Worm (Caenorhabditis elegans) whole organism, L2 larva: ENCODE data around the gene nhr-243.

Experiments used
- F13H6.1 ChIP-seq: sonication (generic microtip); optimal IDR thresholded peaks from 2 replicates; lab custom pipeline; 2016; ENCODE audit warnings: missing genetic modification characterization, missing compliant biosample characterization
- R02D3.7 ChIP-seq: fragments of 150-350 bp; optimal IDR thresholded peaks from 2 replicates; lab custom pipeline; 2014; ENCODE audit warnings: missing biosample characterization, missing genetic modification characterization
- Y55F3AM.14 ChIP-seq: fragments of 200-800 bp; sonication (Bioruptor generic); optimal IDR thresholded peaks from 2 replicates; lab custom pipeline; 2018; ENCODE audit warnings: mild to moderate bottlenecking, missing genetic modification characterization, missing compliant biosample characterization
- ZK546.5 ChIP-seq: sonication (generic microtip); optimal IDR thresholded peaks from 2 replicates; lab custom pipeline; 2017; ENCODE audit warnings: missing biosample characterization, missing genetic modification characterization
- alr-1 ChIP-seq: fragments of 150-350 bp; optimal IDR thresholded peaks from 2 replicates; lab custom pipeline; 2014; ENCODE audit warnings: missing biosample characterization, missing genetic modification characterization
- aly-2 ChIP-seq: fragments of 150-350 bp; optimal IDR thresholded peaks from 2 replicates; lab custom pipeline; 2014; ENCODE audit warnings: missing biosample characterization, missing genetic modification characterization
- ceh-16 ChIP-seq: fragments of 150-350 bp; optimal IDR thresholded peaks from 2 replicates; lab custom pipeline; 2014; ENCODE audit warnings: missing biosample characterization, missing genetic modification characterization
- ceh-82 ChIP-seq: fragments of 150-350 bp; optimal IDR thresholded peaks from 2 replicates; lab custom pipeline; 2014; ENCODE audit warnings: missing biosample characterization, missing genetic modification characterization
- crh-2 ChIP-seq: sonication (generic microtip); optimal IDR thresholded peaks from 2 replicates; lab custom pipeline; 2017; ENCODE audit warnings: missing biosample characterization, missing genetic modification characterization
- dmd-4 ChIP-seq: sonication (generic microtip); optimal IDR thresholded peaks from 2 replicates; lab custom pipeline; 2017; ENCODE audit warnings: missing biosample characterization, missing genetic modification characterization
- egl-27 ChIP-seq: sonication (generic microtip); optimal IDR thresholded peaks from 3 replicates; lab custom pipeline; 2017; ENCODE audit warnings: missing biosample characterization, missing genetic modification reagents, missing genetic modification characterization
- elt-1 ChIP-seq: fragments of 150-350 bp; optimal IDR thresholded peaks from 2 replicates; lab custom pipeline; 2014; ENCODE audit warnings: missing biosample characterization, missing genetic modification characterization
- fos-1 ChIP-seq: fragments of 150-350 bp; optimal IDR thresholded peaks from 2 replicates; lab custom pipeline; 2014; ENCODE audit warnings: missing biosample characterization, missing genetic modification characterization
- gmeb-1 ChIP-seq: fragments of 150-350 bp; optimal IDR thresholded peaks from 2 replicates; lab custom pipeline; 2014; ENCODE audit warnings: missing biosample characterization, missing genetic modification characterization
- lin-11 ChIP-seq: fragments of 150-350 bp; sonication (generic microtip); optimal IDR thresholded peaks from 2 replicates; lab custom pipeline; 2014; ENCODE audit warnings: missing biosample characterization, missing genetic modification characterization, inconsistent platforms, mixed read lengths
- lsy-2 ChIP-seq, 2 experiments: fragments of 150-350 bp in 1 of 2; sonication (generic microtip) in 1 of 2; optimal IDR thresholded peaks; 2 replicates each; lab custom pipeline; 2014 to 2017; ENCODE audit warnings: missing biosample characterization in 2 of 2, missing genetic modification characterization in 2 of 2
- mab-5 ChIP-seq: fragments of 150-350 bp; optimal IDR thresholded peaks from 2 replicates; lab custom pipeline; 2014; ENCODE audit warnings: missing biosample characterization, missing genetic modification characterization
- mbf-1 ChIP-seq: sonication (generic microtip); optimal IDR thresholded peaks from 2 replicates; lab custom pipeline; 2017; ENCODE audit warnings: missing biosample characterization, missing genetic modification characterization
- mdl-1 ChIP-seq, 2 experiments: fragments of 150-350 bp in 1 of 2; sonication (generic microtip) in 1 of 2; optimal IDR thresholded peaks; 2 replicates each; lab custom pipeline; 2017; ENCODE audit warnings: missing biosample characterization in 2 of 2, missing genetic modification characterization in 2 of 2
- nhr-10 ChIP-seq: sonication (generic microtip); optimal IDR thresholded peaks from 2 replicates; lab custom pipeline; 2017; ENCODE audit warnings: missing biosample characterization, missing genetic modification characterization
- nhr-12 ChIP-seq: fragments of 150-350 bp; optimal IDR thresholded peaks from 2 replicates; lab custom pipeline; 2014; ENCODE audit warnings: missing biosample characterization, missing genetic modification characterization
- nhr-129 ChIP-seq: fragments of 150-350 bp; optimal IDR thresholded peaks from 2 replicates; lab custom pipeline; 2014; ENCODE audit warnings: missing biosample characterization, missing genetic modification characterization
- nhr-21 ChIP-seq: fragments of 150-350 bp; optimal IDR thresholded peaks from 2 replicates; lab custom pipeline; 2014; ENCODE audit warnings: missing biosample characterization, missing genetic modification characterization
- nhr-23 ChIP-seq: fragments of 150-350 bp; optimal IDR thresholded peaks from 2 replicates; lab custom pipeline; 2014; ENCODE audit warnings: missing biosample characterization, missing genetic modification reagents, missing genetic modification characterization
- nhr-25 ChIP-seq: fragments of 150-350 bp; sonication (generic microtip); optimal IDR thresholded peaks from 3 replicates; lab custom pipeline; 2014; ENCODE audit warnings: missing biosample characterization, missing genetic modification characterization
- nhr-6 ChIP-seq: fragments of 150-350 bp; optimal IDR thresholded peaks from 2 replicates; lab custom pipeline; 2014; ENCODE audit warnings: missing biosample characterization, missing genetic modification characterization
- nhr-77 ChIP-seq: fragments of 150-350 bp; optimal IDR thresholded peaks from 2 replicates; lab custom pipeline; 2014; ENCODE audit warnings: missing biosample characterization, missing genetic modification characterization
- sem-4 ChIP-seq: fragments of 150-350 bp; optimal IDR thresholded peaks from 2 replicates; lab custom pipeline; 2014; ENCODE audit warnings: missing biosample characterization, missing genetic modification reagents, missing genetic modification characterization
- skn-1 ChIP-seq: sonication (generic microtip); optimal IDR thresholded peaks from 2 replicates; lab custom pipeline; 2017; ENCODE audit warnings: missing biosample characterization, missing genetic modification characterization
- sma-9 ChIP-seq, 2 experiments: fragments of 150-350 bp in 1 of 2; sonication (generic microtip) in 1 of 2; optimal IDR thresholded peaks; 2 replicates each; lab custom pipeline; 2014 to 2016; ENCODE audit warnings: missing genetic modification characterization in 2 of 2, mild to moderate bottlenecking in 1 of 2, missing biosample characterization in 1 of 2, missing compliant biosample characterization in 1 of 2, missing genetic modification reagents in 1 of 2, moderate library complexity in 1 of 2
- snpc-4 ChIP-seq: fragments of 150-350 bp; optimal IDR thresholded peaks from 2 replicates; lab custom pipeline; 2014; ENCODE audit warnings: missing biosample characterization, missing genetic modification characterization
- unc-39 ChIP-seq: fragments of 150-350 bp; optimal IDR thresholded peaks from 2 replicates; lab custom pipeline; 2014; ENCODE audit warnings: missing biosample characterization, missing genetic modification characterization
- unc-62 ChIP-seq: fragments of 150-350 bp; optimal IDR thresholded peaks from 2 replicates; lab custom pipeline; 2014; ENCODE audit warnings: missing biosample characterization, missing genetic modification reagents, missing genetic modification characterization
- zag-1 ChIP-seq: fragments of 150-350 bp; optimal IDR thresholded peaks from 2 replicates; lab custom pipeline; 2014; ENCODE audit warnings: missing biosample characterization, missing genetic modification characterization
- ztf-1 ChIP-seq: fragments of 200-800 bp; sonication (Bioruptor generic); conservative IDR thresholded peaks from 2 replicates; pipeline ENCODE4 v1.3.6; 2022; ENCODE audit warnings: missing genetic modification characterization, missing compliant biosample characterization

Gene nhr-243

DNA sequence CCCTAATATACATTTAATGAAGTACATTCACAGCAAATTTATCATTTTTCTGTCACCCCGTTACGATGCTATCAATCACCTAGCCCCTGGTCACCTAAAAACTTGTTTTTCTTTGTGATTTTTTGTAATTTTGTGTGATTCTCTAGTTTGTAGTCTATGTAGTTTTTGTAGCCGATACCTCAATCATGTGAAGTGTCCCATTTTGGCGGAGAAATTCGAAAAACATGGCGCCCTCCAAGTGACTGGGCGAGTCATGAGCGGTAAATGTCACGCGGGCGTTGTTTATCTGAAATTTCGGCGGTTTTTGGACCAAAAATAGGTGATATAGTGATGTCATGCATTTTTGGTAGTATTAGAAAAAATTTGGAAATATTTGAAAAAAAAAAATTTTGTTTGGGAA lies 30.4 kb upstream of the nhr-243 start:
- TF ChIP-seq gmeb-1 (tag; lab: Kevin White, UChicago) (no peak), Y55F3AM.14 (GFP tag; lab: Kevin White, UChicago) (no peak), sem-4 (no peak), elt-1 (tag; lab: Kevin White, UChicago) (no peak), dmd-4 (no peak), ZK546.5 (tag; lab: Kevin White, UChicago) (no peak), fos-1 (tag; lab: Kevin White, UChicago) (no peak), ztf-1 (no peak), R02D3.7 (tag; lab: Kevin White, UChicago) (no peak), sma-9 (GFP tag; optimal IDR thresholded peaks at IDR 0.05; lab: Kevin White, UChicago) (no peak), sma-9 (tag; optimal IDR thresholded peaks at IDR 0.05; lab: Kevin White, UChicago) (no peak), nhr-23 (tag; lab: Kevin White, UChicago) (no peak), unc-39 (tag; lab: Kevin White, UChicago) (no peak), nhr-25 (tag; lab: Kevin White, UChicago) (no peak)

ce11 chrV:18917396-18917795 lies 17.1 kb upstream of the nhr-243 start:
- TF ChIP-seq ceh-16 (tag; lab: Kevin White, UChicago) (no peak), nhr-77 (no peak), lsy-2 (tag; optimal IDR thresholded peaks at IDR 0.05; lab: Kevin White, UChicago) (no peak), aly-2 (no peak), Y55F3AM.14 (GFP tag; lab: Kevin White, UChicago) (no peak), snpc-4 (tag; lab: Kevin White, UChicago) (no peak), nhr-25 (tag; lab: Kevin White, UChicago) (no peak), sem-4 (no peak), nhr-21 (tag; lab: Kevin White, UChicago) (no peak), gmeb-1 (tag; lab: Kevin White, UChicago) (no peak), F13H6.1 (tag; lab: Kevin White, UChicago) (no peak), lin-11 (tag; lab: Kevin White, UChicago) (no peak), mab-5 (no peak), nhr-6 (no peak)

DNA sequence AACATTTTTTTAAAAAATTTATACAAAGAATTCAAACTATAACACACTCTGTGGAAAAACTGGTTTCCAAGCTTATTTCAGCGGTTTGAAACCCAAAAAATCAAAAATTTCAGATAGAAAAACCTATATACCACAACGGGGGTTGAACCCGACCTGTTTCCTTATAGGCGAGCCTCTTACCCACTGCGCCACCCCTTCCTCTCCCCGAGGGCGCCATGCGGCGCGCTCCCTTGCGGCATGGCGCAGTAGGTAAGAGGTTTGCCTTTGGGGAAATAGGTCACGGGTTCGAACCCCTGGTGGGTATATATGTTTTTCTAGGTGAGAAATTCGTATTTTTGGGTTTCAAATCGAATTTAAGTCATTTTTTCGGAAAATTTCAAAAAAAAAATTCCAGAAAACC lies 12.8 kb upstream of the nhr-243 start:
- no peak for TF ChIP-seq aly-2
- no peak for TF ChIP-seq unc-39 (tag; lab: Kevin White, UChicago)
- no peak for TF ChIP-seq nhr-10 (tag; lab: Kevin White, UChicago)
- no peak for TF ChIP-seq alr-1
- TF ChIP-seq mbf-1 (tag; lab: Kevin White, UChicago): no peak
- TF ChIP-seq dmd-4: no peak
- TF ChIP-seq unc-62 (GFP tag; lab: Kevin White, UChicago): no peak
- TF ChIP-seq, all 48 proteins: peak for 0

- TF ChIP-seq F13H6.1 (tag; lab: Kevin White, UChicago) (no peak), alr-1 (no peak), ceh-82 (tag; lab: Kevin White, UChicago) (no peak), sem-4 (no peak), skn-1 (tag; lab: Kevin White, UChicago) (no peak), nhr-77 (no peak), lsy-2 (tag; optimal IDR thresholded peaks at IDR 0.05; lab: Kevin White, UChicago) (no peak), ceh-16 (tag; lab: Kevin White, UChicago) (no peak), sma-9 (GFP tag; optimal IDR thresholded peaks at IDR 0.05; lab: Kevin White, UChicago) (no peak), sma-9 (tag; optimal IDR thresholded peaks at IDR 0.05; lab: Kevin White, UChicago) (no peak), nhr-12 (tag; lab: Kevin White, UChicago) (no peak), mdl-1 (tag; optimal IDR thresholded peaks at IDR 0.05; lab: Kevin White, UChicago) (no peak), unc-39 (tag; lab: Kevin White, UChicago) (no peak), aly-2 (no peak), crh-2 (tag; lab: Kevin White, UChicago) (no peak), unc-62 (GFP tag; lab: Kevin White, UChicago) (no peak), egl-27 (tag; lab: Kevin White, UChicago) (no peak), zag-1 (tag; lab: Kevin White, UChicago) (no peak), nhr-129 (no peak), mab-5 (no peak), nhr-25 (tag; lab: Kevin White, UChicago) (no peak)
These were observed 12.2 kb upstream of the nhr-243 start for ce11 chrV:18912555-18912954.

ce11 chrV:18911736-18912135 lies 11.4 kb upstream of the nhr-243 start, which contains the start of gene cyp-42A1:
cyp-42A1 (plus strand) TSS chrV:18912036.
- TF ChIP-seq mab-5: no peak
- no peak for TF ChIP-seq sma-9 (GFP tag; optimal IDR thresholded peaks at IDR 0.05; lab: Kevin White, UChicago)
- no peak for TF ChIP-seq sma-9 (tag; optimal IDR thresholded peaks at IDR 0.05; lab: Kevin White, UChicago)
- TF ChIP-seq skn-1 (tag; lab: Kevin White, UChicago): no peak
- no peak for TF ChIP-seq dmd-4
